Fruit fly (Drosophila melanogaster) whole organism, embryonic: ENCODE results near the gene chrb.

Source experiments
- Abd-B ChIP-seq: fragments of 200-800 bp; sonication (Bioruptor generic); optimal IDR thresholded peaks from 2 replicates; lab custom pipeline; 2018; ENCODE audit warnings: missing biosample characterization, mild to moderate bottlenecking, missing genetic modification characterization, moderate library complexity
- BEAF-32 ChIP-seq: fragments of 200-800 bp; sonication (Bioruptor generic); optimal IDR thresholded peaks from 3 replicates; lab custom pipeline; 2017; ENCODE audit warnings: missing biosample characterization, missing genetic modification characterization, mild to moderate bottlenecking, moderate library complexity, missing genetic modification reagents
- CG1024 ChIP-seq: fragments of 200-800 bp; sonication (Bioruptor generic); IDR thresholded peaks from 2 replicates; pipeline ENCODE4 v1.3.6; 2022; ENCODE audit warnings: missing biosample characterization, missing genetic modification characterization
- CG11456 ChIP-seq: fragments of 200-800 bp; sonication (Bioruptor generic); IDR thresholded peaks from 3 replicates; pipeline ENCODE4 v1.3.6; 2022; ENCODE audit warnings: missing biosample characterization, missing genetic modification characterization
- CG1233 ChIP-seq: fragments of 200-800 bp; sonication (Bioruptor generic); optimal IDR thresholded peaks from 4 replicates; lab custom pipeline; 2018; ENCODE audit warnings: missing biosample characterization, mild to moderate bottlenecking, missing genetic modification characterization
- CG13775 ChIP-seq: fragments of 200-800 bp; sonication (Bioruptor generic); optimal IDR thresholded peaks from 3 replicates; lab custom pipeline; 2017; ENCODE audit warnings: missing biosample characterization, mild to moderate bottlenecking, missing genetic modification characterization
- CG14441 ChIP-seq: fragments of 200-800 bp; sonication (Bioruptor generic); IDR thresholded peaks from 2 replicates; pipeline ENCODE4 v1.3.6; 2022; ENCODE audit warnings: missing biosample characterization, missing genetic modification characterization
- CG1603 ChIP-seq: fragments of 200-800 bp; sonication (Bioruptor generic); optimal IDR thresholded peaks from 2 replicates; lab custom pipeline; 2019; ENCODE audit warnings: missing biosample characterization, mild to moderate bottlenecking, missing genetic modification characterization, moderate library complexity
- CG18764 ChIP-seq: fragments of 200-800 bp; sonication (Bioruptor generic); optimal IDR thresholded peaks from 3 replicates; lab custom pipeline; 2016; ENCODE audit warnings: missing biosample characterization, missing genetic modification characterization
- CG33557 ChIP-seq: fragments of 200-800 bp; sonication (Bioruptor generic); optimal IDR thresholded peaks from 2 replicates; lab custom pipeline; 2019; ENCODE audit warnings: missing biosample characterization, mild to moderate bottlenecking, missing genetic modification characterization, moderate library complexity
- CG4404 ChIP-seq: fragments of 200-800 bp; sonication (Bioruptor generic); IDR thresholded peaks from 2 replicates; pipeline ENCODE4 v1.3.6; 2022; ENCODE audit warnings: missing biosample characterization, missing genetic modification characterization
- CG6272 ChIP-seq: fragments of 200-800 bp; sonication (Bioruptor generic); IDR thresholded peaks from 2 replicates; pipeline ENCODE4 v1.3.6; 2022; ENCODE audit warnings: missing biosample characterization, missing genetic modification characterization
- CG7987 ChIP-seq: fragments of 200-800 bp; sonication (Bioruptor generic); optimal IDR thresholded peaks from 2 replicates; lab custom pipeline; 2018; ENCODE audit warnings: missing biosample characterization, mild to moderate bottlenecking, missing genetic modification characterization, moderate library complexity
- D19A ChIP-seq: fragments of 200-800 bp; optimal IDR thresholded peaks from 3 replicates; lab custom pipeline; 2019; ENCODE audit warnings: missing biosample characterization, mild to moderate bottlenecking, missing genetic modification characterization, moderate library complexity
- Dad ChIP-seq: fragments of 200-800 bp; sonication (Bioruptor generic); optimal IDR thresholded peaks from 3 replicates; lab custom pipeline; 2016; ENCODE audit warnings: missing biosample characterization, missing genetic modification characterization
- Drgx ChIP-seq: fragments of 200-800 bp; sonication (Bioruptor generic); IDR thresholded peaks from 2 replicates; pipeline ENCODE4 v1.3.6; 2022; ENCODE audit warnings: missing biosample characterization, missing genetic modification characterization
- Ets65A ChIP-seq: fragments of 200-800 bp; sonication (Bioruptor generic); peaks from one replicate; lab custom pipeline; 2016; ENCODE audit warnings: missing biosample characterization, missing genetic modification characterization
- Med ChIP-seq: fragments of 200-800 bp; sonication (Bioruptor generic); peaks from one replicate; lab custom pipeline; 2016; ENCODE audit warnings: missing biosample characterization, missing genetic modification characterization, mild to moderate bottlenecking, inconsistent platforms, moderate library complexity
- Poxn ChIP-seq: fragments of 200-800 bp; sonication (Bioruptor generic); IDR thresholded peaks from 2 replicates; pipeline ENCODE4 v1.3.6; 2022; ENCODE audit warnings: missing biosample characterization, missing genetic modification characterization
- Ptx1 ChIP-seq: fragments of 200-800 bp; sonication (Bioruptor generic); IDR thresholded peaks from 2 replicates; pipeline ENCODE4 v1.3.6; 2022; ENCODE audit warnings: missing biosample characterization, missing genetic modification characterization
- Taf1 ChIP-seq: fragments of 200-800 bp; sonication (Bioruptor generic); IDR thresholded peaks from 2 replicates; pipeline ENCODE4 v1.3.6; 2022; ENCODE audit warnings: missing biosample characterization, missing genetic modification characterization
- ab ChIP-seq: fragments of 200-800 bp; sonication (Bioruptor generic); optimal IDR thresholded peaks from 2 replicates; lab custom pipeline; 2016; ENCODE audit warnings: missing biosample characterization, missing genetic modification characterization
- btn ChIP-seq: fragments of 200-800 bp; sonication (Bioruptor generic); optimal IDR thresholded peaks from 2 replicates; lab custom pipeline; 2016; ENCODE audit warnings: missing biosample characterization, missing genetic modification characterization
- cg ChIP-seq: fragments of 200-800 bp; sonication (Bioruptor generic); optimal IDR thresholded peaks from 3 replicates; lab custom pipeline; 2019; ENCODE audit warnings: missing biosample characterization, mild to moderate bottlenecking, missing genetic modification characterization, moderate library complexity
- ci ChIP-seq: fragments of 200-800 bp; sonication (Bioruptor generic); IDR thresholded peaks from 3 replicates; pipeline ENCODE4 v1.3.6; 2022; ENCODE audit warnings: missing biosample characterization, missing genetic modification characterization
- corto ChIP-seq: fragments of 200-800 bp; sonication (Bioruptor generic); optimal IDR thresholded peaks from 2 replicates; lab custom pipeline; 2016; ENCODE audit warnings: missing biosample characterization, mild to moderate bottlenecking, missing genetic modification characterization, moderate library complexity
- ems ChIP-seq: fragments of 200-800 bp; sonication (Bioruptor generic); optimal IDR thresholded peaks from 3 replicates; lab custom pipeline; 2016; ENCODE audit warnings: missing biosample characterization, missing genetic modification characterization
- eyg ChIP-seq: fragments of 200-800 bp; sonication (Bioruptor generic); optimal IDR thresholded peaks from 3 replicates; lab custom pipeline; 2016; ENCODE audit warnings: missing biosample characterization, missing genetic modification characterization
- fru ChIP-seq: fragments of >200 bp; optimal IDR thresholded peaks from 2 replicates; lab custom pipeline; 2017
- fu2 ChIP-seq: fragments of 200-800 bp; sonication (Bioruptor generic); optimal IDR thresholded peaks from 2 replicates; lab custom pipeline; 2016; ENCODE audit warnings: missing biosample characterization, missing genetic modification characterization
- nerfin-2 ChIP-seq: fragments of 200-800 bp; sonication (Bioruptor generic); IDR thresholded peaks from 2 replicates; pipeline ENCODE4 v1.3.6; 2022; ENCODE audit warnings: missing biosample characterization, missing genetic modification characterization; ENCODE audit not compliant: partially characterized antibody
- onecut ChIP-seq: fragments of 200-800 bp; sonication (Bioruptor generic); IDR thresholded peaks from 2 replicates; pipeline ENCODE4 v1.3.6; 2022; ENCODE audit warnings: missing biosample characterization, missing genetic modification characterization
- otp ChIP-seq: fragments of 200-800 bp; sonication (Bioruptor generic); IDR thresholded peaks from 3 replicates; pipeline ENCODE4, ENCODE4 v1.3.6; 2022; ENCODE audit warnings: missing biosample characterization, missing genetic modification characterization
- prd ChIP-seq, 3 experiments: fragments of >200 bp in 2 of 3; fragments of 200-800 bp in 1 of 3; sonication (Bioruptor generic) in 1 of 3; optimal IDR thresholded peaks in 2 of 3; IDR thresholded peaks in 1 of 3; 2 replicates in 2 of 3; 3 replicates in 1 of 3; pipeline versions ENCODE4 v1.3.6 to Lab custom; 2017 to 2022; ENCODE audit warnings: missing biosample characterization in 1 of 3, missing genetic modification characterization in 1 of 3
- sim ChIP-seq: fragments of 200-800 bp; sonication (Bioruptor generic); IDR thresholded peaks from 2 replicates; pipeline ENCODE4 v1.3.6; 2022; ENCODE audit warnings: missing biosample characterization, missing genetic modification characterization
- slbo ChIP-seq: fragments of 200-800 bp; sonication (Bioruptor generic); IDR thresholded peaks from 2 replicates; pipeline ENCODE4 v1.3.6; 2022; ENCODE audit warnings: missing biosample characterization, missing genetic modification characterization
- ssp ChIP-seq: fragments of 200-800 bp; sonication (Bioruptor generic); IDR thresholded peaks from 2 replicates; pipeline ENCODE4 v1.3.6; 2022; ENCODE audit warnings: missing biosample characterization, missing genetic modification characterization
- tgo ChIP-seq: fragments of 200-800 bp; sonication (Bioruptor generic); IDR thresholded peaks from 3 replicates; pipeline ENCODE4 v1.3.6; 2022; ENCODE audit warnings: missing biosample characterization, missing genetic modification characterization
- unc-4 ChIP-seq: fragments of 200-800 bp; sonication (Bioruptor generic); IDR thresholded peaks from 2 replicates; pipeline ENCODE4 v1.3.6; 2022; ENCODE audit warnings: missing biosample characterization, missing genetic modification characterization; ENCODE audit not compliant: partially characterized antibody
- unpg ChIP-seq: fragments of 200-800 bp; sonication (Bioruptor generic); optimal IDR thresholded peaks from 3 replicates; lab custom pipeline; 2018; ENCODE audit warnings: missing biosample characterization, mild to moderate bottlenecking, missing genetic modification characterization, moderate library complexity
- wek ChIP-seq: fragments of 200-800 bp; sonication (Bioruptor generic); optimal IDR thresholded peaks from 3 replicates; lab custom pipeline; 2018; ENCODE audit warnings: missing biosample characterization, mild to moderate bottlenecking, missing genetic modification characterization, moderate library complexity

The chrb gene

dm6 chr3L:11454461-11454860 is 32.9 kb upstream of the chrb start (continued):
- TF ChIP-seq CG33557 (no peak), btn (no peak), onecut (GFP tag; lab: Robert Waterston, UW) (peak; percentile 16; the same call in 1 of the 2 replicates), Abd-B (no peak), wek (GFP tag; lab: Kevin White, UChicago) (peak; percentile 17), BEAF-32 (no peak), eyg (GFP tag; lab: Kevin White, UChicago) (no peak), CG1024 (GFP tag; lab: Robert Waterston, UW) (no peak), unc-4 (no peak), fu2 (no peak), CG7987 (GFP tag; lab: Kevin White, UChicago) (peak; percentile 31), Taf1 (no peak), ems (no peak), CG1603 (peak; percentile 22), CG11456 (GFP tag; lab: Robert Waterston, UW) (peak; percentile 54; the same call in 1 of the 3 replicates), CG6272 (GFP tag; lab: Robert Waterston, UW) (0 out of 2 replicates have a peak, but pooled peaks have one; percentile 16), Med (peak; percentile 57), fru (lab: Kevin White, UChicago) (no peak), sim (GFP tag; lab: Robert Waterston, UW) (no peak), slbo (GFP tag; lab: Robert Waterston, UW) (no peak), CG14441 (GFP tag; lab: Robert Waterston, UW) (peak; percentile 42), ci (GFP tag; lab: Robert Waterston, UW) (peak; percentile 55; the same call in 1 of the 3 replicates), Ptx1 (GFP tag; lab: Robert Waterston, UW) (no peak), unpg (GFP tag; lab: Kevin White, UChicago) (no peak), Ets65A (peak; percentile 76), cg (GFP tag; lab: Kevin White, UChicago) (peak; percentile 2), CG4404 (GFP tag; lab: Robert Waterston, UW) (no peak), prd (optimal IDR thresholded peaks at IDR 0.05; lab: Kevin White, UChicago) (no peak), prd (GFP tag; IDR thresholded peaks at IDR 0.05; lab: Robert Waterston, UW) (peak; percentile 18; the same call in 1 of the 3 replicates)

dm6 chr3L:11458370-11458769 is 29.0 kb upstream of the chrb start, which contains the start of the genes CG12289 and CG7551:
Gene CG12289 (minus strand): TSS chr3L:11458470.
Gene CG7551 (plus strand): TSS chr3L:11458490.
- TF ChIP-seq CG1233 (GFP tag; lab: Kevin White, UChicago) (no peak), Med (no peak), otp (GFP tag; lab: Robert Waterston, UW) (no peak), Poxn (no peak), Drgx (no peak), nerfin-2 (GFP tag; lab: Robert Waterston, UW) (no peak), corto (GFP tag; lab: Kevin White, UChicago) (no peak), CG13775 (GFP tag; lab: Kevin White, UChicago) (no peak), ssp (GFP tag; lab: Robert Waterston, UW) (no peak), D19A (no peak), ab (GFP tag; lab: Kevin White, UChicago) (no peak), CG18764 (no peak), tgo (no peak), Dad (GFP tag; lab: Kevin White, UChicago) (no peak)
